Worm (Caenorhabditis elegans) whole organism, L4 larva: ENCODE data around the gene pals-16.

ENCODE experiments used
- attf-4 ChIP-seq: sonication (generic microtip); optimal IDR thresholded peaks from 3 replicates; lab custom pipeline; 2017; ENCODE audit warnings: missing biosample characterization, missing genetic modification characterization
- daf-8 ChIP-seq: fragments of 200-800 bp; sonication (Bioruptor generic); IDR thresholded peaks from 2 replicates; pipeline ENCODE4 v1.3.6; 2022; ENCODE audit warnings: missing genetic modification characterization, missing compliant biosample characterization
- fkh-10 ChIP-seq: fragments of 150-350 bp; optimal IDR thresholded peaks from 2 replicates; lab custom pipeline; 2014; ENCODE audit warnings: missing biosample characterization, missing genetic modification reagents, missing genetic modification characterization
- lin-39 ChIP-seq: fragments of 150-350 bp; optimal IDR thresholded peaks from 2 replicates; lab custom pipeline; 2014; ENCODE audit warnings: missing biosample characterization, missing genetic modification reagents, missing genetic modification characterization
- nhr-10 ChIP-seq: fragments of 150-350 bp; optimal IDR thresholded peaks from 2 replicates; lab custom pipeline; 2014; ENCODE audit warnings: missing biosample characterization, missing genetic modification characterization
- skn-1 ChIP-seq: fragments of 150-350 bp; optimal IDR thresholded peaks from 2 replicates; lab custom pipeline; 2014; ENCODE audit warnings: missing biosample characterization, missing genetic modification characterization
- unc-39 ChIP-seq: sonication (generic microtip); optimal IDR thresholded peaks from 2 replicates; lab custom pipeline; 2017; ENCODE audit warnings: missing biosample characterization, missing genetic modification characterization
- zip-2 ChIP-seq: fragments of 150-350 bp; optimal IDR thresholded peaks from 2 replicates; lab custom pipeline; 2014; ENCODE audit warnings: missing biosample characterization, missing genetic modification characterization

ce11 chrIII:1446747-1447146 lies 47.0 kb downstream of the pals-16 start:
- TF ChIP-seq daf-8: no peak
- no peak for TF ChIP-seq nhr-10 (tag; lab: Kevin White, UChicago)
- TF ChIP-seq attf-4: no peak
- no peak for TF ChIP-seq skn-1 (tag; lab: Kevin White, UChicago)
- no peak for TF ChIP-seq unc-39
- TF ChIP-seq fkh-10 (GFP tag; lab: Kevin White, UChicago): no peak
- TF ChIP-seq lin-39 (tag; lab: Kevin White, UChicago): no peak
- no peak for TF ChIP-seq zip-2 (tag; lab: Kevin White, UChicago)
